Worm (Caenorhabditis elegans): ENCODE results near the gene exos-2.
A peak's percentile ranks its signal among the peaks of the same experiment; 100 is the strongest.

Gene exos-2

DNA sequence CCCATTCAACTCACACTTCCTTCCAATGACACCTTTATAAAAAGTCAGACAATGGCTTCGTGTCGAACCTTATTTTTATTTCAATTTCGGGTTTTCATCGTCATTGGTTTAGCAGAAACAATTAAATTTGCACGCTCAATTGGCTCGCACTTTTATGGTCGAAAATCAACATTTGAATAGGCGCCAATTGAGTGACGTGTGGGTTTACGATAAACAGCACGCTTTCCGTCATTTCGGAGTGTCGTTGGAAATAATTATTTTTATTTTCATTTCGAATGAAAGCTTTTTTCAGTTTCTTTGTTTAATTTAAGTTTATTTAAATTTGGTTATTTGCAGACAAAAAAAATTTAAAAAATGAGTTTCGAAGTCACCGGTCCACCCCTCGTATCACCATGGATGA is at the start of gene exos-2:
Gene exos-2, plus strand, starts transcription at position 330 of the 400 bp plus-strand sequence.
- TF ChIP-seq ama-1 (optimal IDR thresholded peaks at IDR 0.05) (no peak), ama-1 (GFP tag; optimal IDR thresholded peaks at IDR 0.05) (no peak), egrh-3 (GFP tag; IDR thresholded peaks at IDR 0.05) (no peak), rcor-1 (GFP tag; IDR thresholded peaks at IDR 0.05) (no peak), snpc-4 (GFP tag; optimal IDR thresholded peaks at IDR 0.05) (no peak), snpc-4 (tag; optimal IDR thresholded peaks at IDR 0.05) (peak in 3 of 4 experiments; percentile 60 to 71 (median 62)), akir-1 (GFP tag; optimal IDR thresholded peaks at IDR 0.05) (no peak), attf-3 (GFP tag; conservative IDR thresholded peaks at IDR 0.05) (peak; percentile 97), hlh-26 (GFP tag; conservative IDR thresholded peaks at IDR 0.05) (no peak), aptf-2 (GFP tag; conservative IDR thresholded peaks at IDR 0.05) (no peak), dpff-1 (tag; optimal IDR thresholded peaks at IDR 0.05) (no peak), attf-6 (GFP tag; IDR thresholded peaks at IDR 0.05) (no peak), mel-28 (tag; optimal IDR thresholded peaks at IDR 0.05; ENCODE audit: borderline replicate concordance) (no peak), hrde-1 (tag; optimal IDR thresholded peaks at IDR 0.05; ENCODE audit: borderline replicate concordance) (no peak), F57C9.4 (tag; optimal IDR thresholded peaks at IDR 0.05) (no peak), dpl-1 (GFP tag; optimal IDR thresholded peaks at IDR 0.05) (peak; percentile 72), hsf-1 (GFP tag; IDR thresholded peaks at IDR 0.05) (no peak), tbp1 (GFP tag; optimal IDR thresholded peaks at IDR 0.05) (peak; percentile 12), Y53F4B.3 (GFP tag; IDR thresholded peaks at IDR 0.05) (no peak), ceh-79 (tag; optimal IDR thresholded peaks at IDR 0.05) (no peak), ceh-100 (GFP tag; IDR thresholded peaks at IDR 0.05) (no peak), bed-1 (GFP tag; IDR thresholded peaks at IDR 0.05) (no peak), ceh-27 (GFP tag; optimal IDR thresholded peaks at IDR 0.05) (no peak), rpc-1 (optimal IDR thresholded peaks at IDR 0.05) (no peak), rpc-1 (tag; optimal IDR thresholded peaks at IDR 0.05) (no peak), lin-40 (tag; optimal IDR thresholded peaks at IDR 0.05) (no peak), ztf-18 (tag; optimal IDR thresholded peaks at IDR 0.05) (no peak), nhr-80 (tag; optimal IDR thresholded peaks at IDR 0.05) (no peak), ceh-58 (GFP tag; IDR thresholded peaks at IDR 0.05) (no peak), gei-17 (GFP tag; optimal IDR thresholded peaks at IDR 0.05) (no peak), nhr-27 (tag; optimal IDR thresholded peaks at IDR 0.05) (no peak), ztf-28 (GFP tag; IDR thresholded peaks at IDR 0.05) (no peak), Y67H2A.10 (GFP tag; conservative IDR thresholded peaks at IDR 0.05) (no peak), T26A5.8 (tag; optimal IDR thresholded peaks at IDR 0.05) (no peak), nfya-2 (GFP tag; IDR thresholded peaks at IDR 0.05) (no peak), snpc-3.4 (tag; optimal IDR thresholded peaks at IDR 0.05) (no peak), B0019.2 (GFP tag; conservative IDR thresholded peaks at IDR 0.05) (no peak), efl-1 (GFP tag; optimal IDR thresholded peaks at IDR 0.05) (peak; percentile 75), die-1 (tag; optimal IDR thresholded peaks at IDR 0.05) (no peak), lir-1 (GFP tag; conservative IDR thresholded peaks at IDR 0.05) (no peak), sdz-38 (tag; optimal IDR thresholded peaks at IDR 0.05) (no peak), madf-6 (GFP tag; IDR thresholded peaks at IDR 0.05) (no peak), lin-35 (GFP tag; optimal IDR thresholded peaks at IDR 0.05) (peak in 1 of 3 experiments; percentile 79), cebp-2 (GFP tag; IDR thresholded peaks at IDR 0.05) (no peak), F33H1.4 (GFP tag; IDR thresholded peaks at IDR 0.05) (peak; percentile 34; the same call in 1 of the 2 replicates)

Measured in whole organism, young adult.